Worm (Caenorhabditis elegans): ENCODE data around the gene ttr-9.

ttr-9 gene

ce11 chrIV:9469293-9469692, 36.9 kb downstream of the ttr-9 start:
- TF ChIP-seq aly-2 (tag; optimal IDR thresholded peaks at IDR 0.05) (no peak), zag-1 (tag; optimal IDR thresholded peaks at IDR 0.05) (no peak), nhr-47 (tag; optimal IDR thresholded peaks at IDR 0.05) (peak; percentile 35), nhr-76 (tag; optimal IDR thresholded peaks at IDR 0.05) (no peak), pax-3 (tag; optimal IDR thresholded peaks at IDR 0.05) (peak; percentile 79), nhr-28 (tag; optimal IDR thresholded peaks at IDR 0.05) (no peak), lin-14 (GFP tag; optimal IDR thresholded peaks at IDR 0.05) (no peak), mef-2 (tag; optimal IDR thresholded peaks at IDR 0.05) (no peak), hlh-17 (GFP tag; optimal IDR thresholded peaks at IDR 0.05; ENCODE audit: borderline replicate concordance) (no peak), sox-4 (tag; optimal IDR thresholded peaks at IDR 0.05) (peak; percentile 74), dsc-1 (tag; optimal IDR thresholded peaks at IDR 0.05) (peak; percentile 98), nhr-71 (tag; optimal IDR thresholded peaks at IDR 0.05) (no peak), unc-98 (GFP tag; IDR thresholded peaks at IDR 0.05) (no peak), mep-1 (tag; optimal IDR thresholded peaks at IDR 0.05) (no peak), unc-30 (tag; optimal IDR thresholded peaks at IDR 0.05) (no peak), efl-3 (GFP tag; optimal IDR thresholded peaks at IDR 0.05) (no peak), ceh-8 (GFP tag; optimal IDR thresholded peaks at IDR 0.05) (peak; percentile 24), tlp-1 (tag; optimal IDR thresholded peaks at IDR 0.05) (no peak), elt-3 (tag; optimal IDR thresholded peaks at IDR 0.05) (no peak), egl-27 (tag; optimal IDR thresholded peaks at IDR 0.05) (no peak), ces-1 (GFP tag; optimal IDR thresholded peaks at IDR 0.05) (no peak), egl-13 (tag; optimal IDR thresholded peaks at IDR 0.05) (no peak), C04F5.9 (tag; optimal IDR thresholded peaks at IDR 0.05) (no peak), fkh-8 (tag; optimal IDR thresholded peaks at IDR 0.05) (peak; percentile 57), unc-62 (GFP tag; optimal IDR thresholded peaks at IDR 0.05) (no peak), xbp-1 (tag; optimal IDR thresholded peaks at IDR 0.05) (no peak), nhr-12 (tag; optimal IDR thresholded peaks at IDR 0.05) (no peak), nhr-19 (GFP tag; conservative IDR thresholded peaks at IDR 0.05) (no peak), lir-3 (tag; optimal IDR thresholded peaks at IDR 0.05; ENCODE audit: poor library complexity) (no peak), nhr-20 (tag; optimal IDR thresholded peaks at IDR 0.05) (no peak), irx-1 (tag; optimal IDR thresholded peaks at IDR 0.05) (no peak), elt-2 (tag; optimal IDR thresholded peaks at IDR 0.05) (no peak), fkh-10 (GFP tag; optimal IDR thresholded peaks at IDR 0.05) (no peak), nhr-237 (tag; optimal IDR thresholded peaks at IDR 0.05) (no peak), sup-37 (GFP tag; optimal IDR thresholded peaks at IDR 0.05) (no peak), nhr-77 (tag; optimal IDR thresholded peaks at IDR 0.05) (no peak), pag-3 (tag; optimal IDR thresholded peaks at IDR 0.05; ENCODE audit: borderline replicate concordance, insufficient read depth) (no peak), lsy-2 (tag; optimal IDR thresholded peaks at IDR 0.05) (no peak), dpl-1 (GFP tag; optimal IDR thresholded peaks at IDR 0.05) (no peak)

- no peak for TF ChIP-seq sox-4 (tag; optimal IDR thresholded peaks at IDR 0.05)
- peak; percentile 16 for TF ChIP-seq fkh-8 (tag; optimal IDR thresholded peaks at IDR 0.05)
Measured at ce11 chrIV:9467418-9467817, 38.7 kb downstream of the ttr-9 start, which contains the start of gene F38E11.6. TSS of gene F38E11.6 (minus strand) at chrIV:9467518.

- TF ChIP-seq snpc-4 (tag; optimal IDR thresholded peaks at IDR 0.05) (peak; percentile 90), nhr-71 (tag; optimal IDR thresholded peaks at IDR 0.05) (peak; percentile 47), ceh-63 (GFP tag; optimal IDR thresholded peaks at IDR 0.05) (no peak), nhr-19 (GFP tag; conservative IDR thresholded peaks at IDR 0.05) (peak; percentile 30; the same call in 1 of the 2 replicates), unc-130 (tag; optimal IDR thresholded peaks at IDR 0.05) (no peak), mep-1 (tag; optimal IDR thresholded peaks at IDR 0.05) (no peak), ces-1 (GFP tag; optimal IDR thresholded peaks at IDR 0.05) (no peak), ztf-11 (tag; optimal IDR thresholded peaks at IDR 0.05) (no peak), nhr-47 (tag; optimal IDR thresholded peaks at IDR 0.05) (peak; percentile 9), dsc-1 (tag; optimal IDR thresholded peaks at IDR 0.05) (peak; percentile 21), nhr-85 (tag) (peak; percentile 71), lin-39 (tag; optimal IDR thresholded peaks at IDR 0.05) (peak; percentile 17), efl-1 (optimal IDR thresholded peaks at IDR 0.05) (no peak), efl-1 (GFP tag; optimal IDR thresholded peaks at IDR 0.05 in 1 of 2) (peak in 1 of 2 experiments; percentile 58), ama-1 (optimal IDR thresholded peaks at IDR 0.05) (peak; percentile 5), irx-1 (tag; optimal IDR thresholded peaks at IDR 0.05) (no peak), lin-14 (GFP tag; optimal IDR thresholded peaks at IDR 0.05) (peak; percentile 20)
Measured at ce11 chrIV:9464345-9464783, 41.8 kb downstream of the ttr-9 start.
